Worm (Caenorhabditis elegans): Measurements from ENCODE around the gene glb-20.

- TF ChIP-seq tbx-7 (tag; optimal IDR thresholded peaks at IDR 0.05) (no peak), ceh-34 (tag; optimal IDR thresholded peaks at IDR 0.05) (no peak), ceh-2 (tag; optimal IDR thresholded peaks at IDR 0.05) (no peak), hlh-30 (tag; optimal IDR thresholded peaks at IDR 0.05; ENCODE audit: insufficient read depth) (no peak), F13H6.1 (tag; optimal IDR thresholded peaks at IDR 0.05) (no peak), pax-1 (tag; optimal IDR thresholded peaks at IDR 0.05) (no peak), ama-1 (optimal IDR thresholded peaks at IDR 0.05) (no peak), unc-55 (GFP tag; optimal IDR thresholded peaks at IDR 0.05) (no peak), pha-2 (tag; optimal IDR thresholded peaks at IDR 0.05) (no peak), pag-3 (tag; optimal IDR thresholded peaks at IDR 0.05; ENCODE audit: borderline replicate concordance) (no peak), lin-11 (tag; optimal IDR thresholded peaks at IDR 0.05) (no peak), ref-2 (tag; optimal IDR thresholded peaks at IDR 0.05) (no peak)
Observed at ce11 chrX:13506493-13506892, 49.5 kb downstream of the glb-20 start.
